Worm (Caenorhabditis elegans) whole organism, early embryonic: ENCODE results near the gene ugt-23.

Experiments used
- F13C5.2 ChIP-seq: sonication (generic microtip); optimal IDR thresholded peaks from 2 replicates; lab custom pipeline; 2017; ENCODE audit warnings: mild to moderate bottlenecking, missing genetic modification characterization, inconsistent platforms, missing compliant biosample characterization
- ama-1 ChIP-seq: fragments of 150-350 bp; optimal IDR thresholded peaks from 2 replicates; lab custom pipeline; 2014
- sea-1 ChIP-seq: fragments of 200-800 bp; sonication (Bioruptor generic); conservative IDR thresholded peaks from 2 replicates; pipeline ENCODE4 v1.3.6; 2022; ENCODE audit warnings: missing genetic modification characterization, missing compliant biosample characterization
- tbx-37 ChIP-seq: fragments of 200-800 bp; sonication (Bioruptor generic); conservative IDR thresholded peaks from 2 replicates; pipeline ENCODE4 v1.3.6; 2022; ENCODE audit warnings: missing genetic modification reagents, missing genetic modification characterization, missing compliant biosample characterization

- TF ChIP-seq tbx-37 (no peak), sea-1 (no peak), ama-1 (no peak), F13C5.2 (tag; lab: Kevin White, UChicago) (no peak)
Observed at ce11 chrX:9877117-9877516, 47.9 kb downstream of the ugt-23 start, which contains the start of gene R07B1.9.
